Fruit fly (Drosophila melanogaster): Measurements from ENCODE around the gene CG18094.

Gene CG18094

dm6 chr2L:19506323-19506722 lies 16.3 kb downstream of the CG18094 start (continued):
- TF ChIP-seq gcm2 (GFP tag; optimal IDR thresholded peaks at IDR 0.05) (no peak), Hr51 (GFP tag; optimal IDR thresholded peaks at IDR 0.05) (no peak), phol (tag; optimal IDR thresholded peaks at IDR 0.05) (no peak), mirr (GFP tag; optimal IDR thresholded peaks at IDR 0.05) (peak; percentile 42), Meics (GFP tag; optimal IDR thresholded peaks at IDR 0.05) (no peak), CG30431 (GFP tag; optimal IDR thresholded peaks at IDR 0.05) (no peak), da (GFP tag; optimal IDR thresholded peaks at IDR 0.05) (no peak), CG11085 (GFP tag; IDR thresholded peaks at IDR 0.05) (no peak), row (GFP tag; IDR thresholded peaks at IDR 0.05) (peak; percentile 35; the same call in 1 of the 3 replicates), CG6791 (GFP tag; IDR thresholded peaks at IDR 0.05; ENCODE audit: partially characterized antibody) (no peak), CG10462 (GFP tag; optimal IDR thresholded peaks at IDR 0.05) (no peak), CG13424 (tag; optimal IDR thresholded peaks at IDR 0.05) (no peak), sim (GFP tag; IDR thresholded peaks at IDR 0.05) (no peak), Hr3 (GFP tag; optimal IDR thresholded peaks at IDR 0.05) (no peak), nerfin-2 (GFP tag; IDR thresholded peaks at IDR 0.05; ENCODE audit: partially characterized antibody) (no peak), CG3726 (GFP tag; IDR thresholded peaks at IDR 0.05) (no peak), btn (GFP tag; optimal IDR thresholded peaks at IDR 0.05) (no peak), bigmax (GFP tag; optimal IDR thresholded peaks at IDR 0.05) (no peak), CG2875 (GFP tag; optimal IDR thresholded peaks at IDR 0.05) (no peak), dan (GFP tag; IDR thresholded peaks at IDR 0.05) (no peak), CG4360 (GFP tag; IDR thresholded peaks at IDR 0.05) (no peak), BEAF-32 (GFP tag; optimal IDR thresholded peaks at IDR 0.05) (no peak), crol (GFP tag; IDR thresholded peaks at IDR 0.05) (no peak), kah (GFP tag; optimal IDR thresholded peaks at IDR 0.05) (no peak), CG17568 (GFP tag; optimal IDR thresholded peaks at IDR 0.05) (no peak), Usf (GFP tag; optimal IDR thresholded peaks at IDR 0.05) (no peak), C15 (GFP tag; IDR thresholded peaks at IDR 0.05) (no peak), sug (tag; optimal IDR thresholded peaks at IDR 0.05) (peak; percentile 20), ATbp (GFP tag; optimal IDR thresholded peaks at IDR 0.05) (no peak), Fer1 (GFP tag; optimal IDR thresholded peaks at IDR 0.05) (peak; percentile 23), HmgZ (tag; optimal IDR thresholded peaks at IDR 0.05) (peak; percentile 51), hkb (optimal IDR thresholded peaks at IDR 0.05) (no peak), hkb (GFP tag; IDR thresholded peaks at IDR 0.05) (no peak), CG9215 (GFP tag; IDR thresholded peaks at IDR 0.05) (no peak), Ssrp (tag; optimal IDR thresholded peaks at IDR 0.05) (no peak), CG11504 (tag; optimal IDR thresholded peaks at IDR 0.05) (no peak), CG8359 (GFP tag; optimal IDR thresholded peaks at IDR 0.05; ENCODE audit: borderline replicate concordance) (no peak), hbn (GFP tag; IDR thresholded peaks at IDR 0.05; ENCODE audit: partially characterized antibody) (no peak), sd (tag; optimal IDR thresholded peaks at IDR 0.05) (peak; percentile 96), GATAe (GFP tag; conservative IDR thresholded peaks at IDR 0.05) (peak; percentile 87), exex (tag; optimal IDR thresholded peaks at IDR 0.05) (peak; percentile 70), bcd (GFP tag; optimal IDR thresholded peaks at IDR 0.05) (no peak), CG2889 (GFP tag; IDR thresholded peaks at IDR 0.05) (no peak), sc (optimal IDR thresholded peaks at IDR 0.05) (no peak), sc (GFP tag; optimal IDR thresholded peaks at IDR 0.05) (no peak), slp2 (GFP tag; optimal IDR thresholded peaks at IDR 0.05) (no peak), Sry-β (GFP tag; optimal IDR thresholded peaks at IDR 0.05) (no peak), CG10543 (GFP tag; optimal IDR thresholded peaks at IDR 0.05) (peak; percentile 43), Jarid2 (GFP tag; optimal IDR thresholded peaks at IDR 0.05) (no peak), CG6175 (GFP tag; IDR thresholded peaks at IDR 0.05) (no peak), kay (GFP tag; optimal IDR thresholded peaks at IDR 0.05) (no peak), ci (GFP tag; IDR thresholded peaks at IDR 0.05) (no peak)
